In the genomic region with DNA sequence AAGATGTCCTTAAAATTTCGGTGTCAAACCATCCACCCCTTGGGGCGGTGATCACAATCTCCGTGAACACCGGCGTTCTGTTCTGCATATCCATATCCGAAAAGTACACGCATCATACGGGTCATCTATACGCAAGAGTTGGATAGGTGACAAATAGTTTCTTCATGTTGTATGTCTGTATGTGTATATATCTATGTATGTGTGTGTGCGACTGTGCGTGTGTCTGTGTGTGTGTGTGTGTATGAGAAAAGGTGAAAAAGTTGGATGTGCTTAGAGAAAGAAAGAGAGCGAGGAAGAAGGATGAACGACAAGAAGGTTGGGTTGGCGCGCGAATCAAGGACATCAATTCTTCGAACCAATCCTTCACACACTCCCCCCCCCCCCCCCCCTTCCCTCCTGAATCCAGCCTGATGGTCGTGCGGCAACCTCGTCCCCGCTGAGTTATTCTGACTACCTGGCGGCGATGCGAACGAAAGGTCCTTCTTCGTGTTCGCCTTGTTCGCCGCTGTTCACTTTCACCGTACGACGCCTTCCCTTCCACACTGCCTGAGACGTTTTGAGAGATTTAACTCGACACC, we compare ENCODE assay signal across 8 worm cellular contexts.
TF ChIP-seq lines count a peak whose summit lies in the region.

No protein-coding gene starts in this region.

TF ChIP-seq in whole organism, L1 larva, 84 proteins besides CTCF, POLR2A, EP300 and RAD21 (continues in another document):
- TF ChIP-seq C16A3.4 (tag; optimal IDR thresholded peaks at IDR 0.05; lab: Kevin White, UChicago): peak; percentile 14
- peak; percentile 81 for TF ChIP-seq lin-14 (GFP tag; optimal IDR thresholded peaks at IDR 0.05; lab: Kevin White, UChicago)
- peak; percentile 57 for TF ChIP-seq mep-1 (tag; optimal IDR thresholded peaks at IDR 0.05; lab: Kevin White, UChicago)
- TF ChIP-seq nhr-85 (tag; lab: Kevin White, UChicago): peak; percentile 87
- no peak for TF ChIP-seq efl-3 (GFP tag; optimal IDR thresholded peaks at IDR 0.05; lab: Kevin White, UChicago)
- no peak for TF ChIP-seq egl-13 (tag; optimal IDR thresholded peaks at IDR 0.05; lab: Kevin White, UChicago)
- TF ChIP-seq blmp-1 (tag; optimal IDR thresholded peaks at IDR 0.05; lab: Kevin White, UChicago): peak; percentile 76
- no peak for TF ChIP-seq lsy-2 (tag; optimal IDR thresholded peaks at IDR 0.05; lab: Kevin White, UChicago)
- TF ChIP-seq elt-3 (tag; optimal IDR thresholded peaks at IDR 0.05; lab: Kevin White, UChicago): peak in 2 of 6 experiments; percentile 8 to 54
- TF ChIP-seq unc-62 (GFP tag; optimal IDR thresholded peaks at IDR 0.05; lab: Kevin White, UChicago): no peak

TF ChIP-seq in whole organism, L2 larva, 48 proteins besides CTCF, POLR2A, EP300 and RAD21:
- TF ChIP-seq elt-1 (tag; optimal IDR thresholded peaks at IDR 0.05; lab: Kevin White, UChicago) (peak; percentile 80), ceh-16 (tag; optimal IDR thresholded peaks at IDR 0.05; lab: Kevin White, UChicago) (peak; percentile 50), sma-9 (GFP tag; optimal IDR thresholded peaks at IDR 0.05; lab: Kevin White, UChicago) (peak; percentile 37), sma-9 (tag; optimal IDR thresholded peaks at IDR 0.05; lab: Kevin White, UChicago) (no peak), nhr-129 (tag; optimal IDR thresholded peaks at IDR 0.05; lab: Kevin White, UChicago) (peak; percentile 49), fos-1 (tag; optimal IDR thresholded peaks at IDR 0.05; lab: Kevin White, UChicago) (peak; percentile 28), ztf-1 (GFP tag; conservative IDR thresholded peaks at IDR 0.05; lab: Robert Waterston, UW) (no peak)

TF ChIP-seq in whole organism, L3 larva, 47 proteins besides CTCF, POLR2A, EP300 and RAD21:
- TF ChIP-seq pqm-1 (tag; optimal IDR thresholded peaks at IDR 0.05; lab: Kevin White, UChicago) (no peak), nhr-23 (tag; optimal IDR thresholded peaks at IDR 0.05; lab: Kevin White, UChicago) (peak; percentile 82), nhr-25 (tag; optimal IDR thresholded peaks at IDR 0.05; lab: Kevin White, UChicago) (peak; percentile 84), pha-4 (tag; optimal IDR thresholded peaks at IDR 0.05; lab: Kevin White, UChicago) (no peak), nhr-12 (tag; optimal IDR thresholded peaks at IDR 0.05; lab: Kevin White, UChicago) (no peak), ceh-28 (tag; optimal IDR thresholded peaks at IDR 0.05; lab: Kevin White, UChicago) (no peak), lsy-12 (tag; optimal IDR thresholded peaks at IDR 0.05; lab: Kevin White, UChicago) (no peak)

TF ChIP-seq in whole organism, L4 larva, 104 proteins besides CTCF, POLR2A, EP300 and RAD21 (continues in another document):
- TF ChIP-seq hlh-11 (tag; optimal IDR thresholded peaks at IDR 0.05; lab: Kevin White, UChicago): peak; percentile 21
- TF ChIP-seq lin-38 (GFP tag; IDR thresholded peaks at IDR 0.05; lab: Robert Waterston, UW): no peak
- TF ChIP-seq Y48G9A.11 (GFP tag; IDR thresholded peaks at IDR 0.05; lab: Robert Waterston, UW): 0 out of 2 replicates have a peak, but pooled peaks have one; percentile 9
- no peak for TF ChIP-seq nhr-237 (tag; optimal IDR thresholded peaks at IDR 0.05; lab: Kevin White, UChicago)
- no peak for TF ChIP-seq nhr-10 (tag; optimal IDR thresholded peaks at IDR 0.05; lab: Kevin White, UChicago)
- peak in 1 of 2 experiments; percentile 54 for TF ChIP-seq unc-62 (GFP tag; optimal IDR thresholded peaks at IDR 0.05 in 1 of 2; lab: Kevin White, UChicago)
- no peak for TF ChIP-seq unc-62 (tag; optimal IDR thresholded peaks at IDR 0.05; lab: Kevin White, UChicago)
- peak; percentile 69 for TF ChIP-seq nhr-28 (tag; optimal IDR thresholded peaks at IDR 0.05; lab: Kevin White, UChicago)
- TF ChIP-seq ZK337.2 (GFP tag; IDR thresholded peaks at IDR 0.05; lab: Robert Waterston, UW): 0 out of 2 replicates have a peak, but pooled peaks have one; percentile 19
- no peak for TF ChIP-seq mes-2 (tag; optimal IDR thresholded peaks at IDR 0.05; lab: Kevin White, UChicago; ENCODE audit: poor library complexity, severe bottlenecking)
- TF ChIP-seq set-16 (GFP tag; IDR thresholded peaks at IDR 0.05; lab: Robert Waterston, UW): peak; percentile 89

TF ChIP-seq in whole organism, early embryonic, 17 proteins besides CTCF, POLR2A, EP300 and RAD21:
- TF ChIP-seq tbx-37 (GFP tag; conservative IDR thresholded peaks at IDR 0.05; lab: Robert Waterston, UW) (no peak), flt-1 (GFP tag; IDR thresholded peaks at IDR 0.05; lab: Robert Waterston, UW) (0 out of 2 replicates have a peak, but pooled peaks have one; percentile 20), hmg-4 (GFP tag; optimal IDR thresholded peaks at IDR 0.05; lab: Kevin White, UChicago) (peak; percentile 58)

TF ChIP-seq in whole organism, late embryonic, 69 proteins besides CTCF, POLR2A, EP300 and RAD21:
- no peak for TF ChIP-seq syd-9 (tag; optimal IDR thresholded peaks at IDR 0.05; lab: Kevin White, UChicago)
- TF ChIP-seq eyg-1 (tag; optimal IDR thresholded peaks at IDR 0.05; lab: Kevin White, UChicago): no peak
- TF ChIP-seq pag-3 (tag; optimal IDR thresholded peaks at IDR 0.05; lab: Kevin White, UChicago; ENCODE audit: borderline replicate concordance): no peak
- TF ChIP-seq pat-9 (tag; optimal IDR thresholded peaks at IDR 0.05; lab: Kevin White, UChicago): no peak
- peak; percentile 5 for TF ChIP-seq T23F11.4 (GFP tag; optimal IDR thresholded peaks at IDR 0.05; lab: Kevin White, UChicago)
- TF ChIP-seq ceh-6 (GFP tag; optimal IDR thresholded peaks at IDR 0.05; lab: Kevin White, UChicago): peak; percentile 23
TF ChIP-seq in whole organism, late embryonic: peak in this region for 2.

TF ChIP-seq in whole organism, mixed stage, embryonic, 35 proteins besides CTCF, POLR2A, EP300 and RAD21:
- TF ChIP-seq sptf-1 (tag; optimal IDR thresholded peaks at IDR 0.05; lab: Kevin White, UChicago) (no peak), unc-62 (GFP tag; optimal IDR thresholded peaks at IDR 0.05; lab: Kevin White, UChicago) (peak; percentile 27), pha-4 (tag; optimal IDR thresholded peaks at IDR 0.05; lab: Kevin White, UChicago) (peak; percentile 5), ztf-11 (tag; optimal IDR thresholded peaks at IDR 0.05; lab: Kevin White, UChicago) (no peak), ham-2 (GFP tag; optimal IDR thresholded peaks at IDR 0.05; lab: Kevin White, UChicago) (peak; percentile 13), mab-5 (tag; optimal IDR thresholded peaks at IDR 0.05; lab: Kevin White, UChicago) (no peak), mls-2 (tag; optimal IDR thresholded peaks at IDR 0.05; lab: Kevin White, UChicago) (no peak), zip-8 (tag; optimal IDR thresholded peaks at IDR 0.05; lab: Kevin White, UChicago) (no peak), drap-1 (GFP tag; optimal IDR thresholded peaks at IDR 0.05; lab: Kevin White, UChicago) (peak; percentile 27), lin-13 (tag; optimal IDR thresholded peaks at IDR 0.05; lab: Kevin White, UChicago) (no peak), nhr-237 (tag; optimal IDR thresholded peaks at IDR 0.05; lab: Kevin White, UChicago) (no peak), ceh-43 (GFP tag; optimal IDR thresholded peaks at IDR 0.05; lab: Kevin White, UChicago) (no peak), elt-1 (tag; optimal IDR thresholded peaks at IDR 0.05; lab: Kevin White, UChicago; ENCODE audit: borderline replicate concordance, insufficient read depth) (peak; percentile 76)
TF ChIP-seq in whole organism, mixed stage, embryonic: peak in this region for 5.

TF ChIP-seq in whole organism, young adult, 124 proteins besides CTCF, POLR2A, EP300 and RAD21:
- TF ChIP-seq dox-1 (GFP tag; IDR thresholded peaks at IDR 0.05; lab: Robert Waterston, UW) (0 out of 2 replicates have a peak, but pooled peaks have one; percentile 15), zfh-2 (GFP tag; conservative IDR thresholded peaks at IDR 0.05; lab: Robert Waterston, UW) (peak; percentile 90), ztf-26 (tag; optimal IDR thresholded peaks at IDR 0.05; lab: Kevin White, UChicago) (no peak), K12H6.12 (tag; optimal IDR thresholded peaks at IDR 0.05; lab: Kevin White, UChicago) (no peak), mel-28 (tag; optimal IDR thresholded peaks at IDR 0.05; lab: Kevin White, UChicago; ENCODE audit: borderline replicate concordance) (no peak), pha-4 (tag; optimal IDR thresholded peaks at IDR 0.05; lab: Kevin White, UChicago) (no peak), lir-1 (GFP tag; conservative IDR thresholded peaks at IDR 0.05; lab: Robert Waterston, UW) (no peak), nfya-1 (tag; optimal IDR thresholded peaks at IDR 0.05; lab: Kevin White, UChicago; ENCODE audit: borderline replicate concordance, insufficient read depth) (no peak), Y67H2A.10 (GFP tag; conservative IDR thresholded peaks at IDR 0.05; lab: Robert Waterston, UW) (no peak), F57A8.1 (GFP tag; optimal IDR thresholded peaks at IDR 0.05; lab: Kevin White, UChicago) (no peak), die-1 (tag; optimal IDR thresholded peaks at IDR 0.05; lab: Kevin White, UChicago) (no peak), hlh-12 (tag; optimal IDR thresholded peaks at IDR 0.05; lab: Kevin White, UChicago) (no peak), rcor-1 (GFP tag; IDR thresholded peaks at IDR 0.05; lab: Robert Waterston, UW) (no peak), dpff-1 (tag; optimal IDR thresholded peaks at IDR 0.05; lab: Kevin White, UChicago) (no peak), egrh-3 (GFP tag; IDR thresholded peaks at IDR 0.05; lab: Robert Waterston, UW) (peak; percentile 74; the same call in 1 of the 2 replicates), nhr-80 (tag; optimal IDR thresholded peaks at IDR 0.05; lab: Kevin White, UChicago) (no peak), atf-7 (tag; optimal IDR thresholded peaks at IDR 0.05; lab: Kevin White, UChicago) (no peak), B0035.1 (tag; optimal IDR thresholded peaks at IDR 0.05; lab: Kevin White, UChicago) (no peak), T26A5.8 (tag; optimal IDR thresholded peaks at IDR 0.05; lab: Kevin White, UChicago) (no peak), fkh-3 (tag; optimal IDR thresholded peaks at IDR 0.05; lab: Kevin White, UChicago) (no peak), snpc-3.4 (tag; optimal IDR thresholded peaks at IDR 0.05; lab: Kevin White, UChicago) (no peak), hmg-20 (GFP tag; IDR thresholded peaks at IDR 0.05; lab: Robert Waterston, UW) (no peak), lin-54 (GFP tag; optimal IDR thresholded peaks at IDR 0.05; lab: Kevin White, UChicago) (no peak), ztf-3 (GFP tag; optimal IDR thresholded peaks at IDR 0.05; lab: Kevin White, UChicago) (no peak)
